Fruit fly (Drosophila melanogaster) whole organism, pupa: Measurements from ENCODE around the gene CG14440.

ENCODE experiments used
- CG10348 ChIP-seq: fragments of 200-800 bp; sonication (Bioruptor generic); IDR thresholded peaks from 2 replicates; pipeline ENCODE4 v1.3.6; 2022; ENCODE audit warnings: missing biosample characterization, missing genetic modification characterization
- CG12605 ChIP-seq: fragments of 200-800 bp; sonication (Bioruptor generic); IDR thresholded peaks from 2 replicates; pipeline ENCODE4 v1.3.6; 2022; ENCODE audit warnings: missing biosample characterization, missing genetic modification characterization
- CG13204 ChIP-seq: fragments of 200-800 bp; sonication (Bioruptor generic); optimal IDR thresholded peaks from 2 replicates; lab custom pipeline; 2018; ENCODE audit warnings: missing biosample characterization, mild to moderate bottlenecking, missing genetic modification characterization, moderate library complexity
- CG14655 ChIP-seq: fragments of 200-800 bp; sonication (Bioruptor generic); optimal IDR thresholded peaks from 3 replicates; lab custom pipeline; 2017; ENCODE audit warnings: mild to moderate bottlenecking, missing biosample characterization, missing genetic modification reagents, missing genetic modification characterization
- CG15710 ChIP-seq: fragments of 200-800 bp; sonication (Bioruptor generic); optimal IDR thresholded peaks from 2 replicates; lab custom pipeline; 2018; ENCODE audit warnings: missing biosample characterization, mild to moderate bottlenecking, missing genetic modification characterization, moderate library complexity
- CG17806 ChIP-seq: fragments of 200-800 bp; sonication (Bioruptor generic); optimal IDR thresholded peaks from 2 replicates; lab custom pipeline; 2018; ENCODE audit warnings: missing biosample characterization, mild to moderate bottlenecking, missing genetic modification characterization, moderate library complexity
- CG32121 ChIP-seq: fragments of 200-800 bp; sonication (Bioruptor generic); IDR thresholded peaks from 2 replicates; pipeline ENCODE4 v1.3.6; 2022; ENCODE audit warnings: missing biosample characterization, missing genetic modification characterization
- CG34367 ChIP-seq: fragments of 200-800 bp; sonication (Bioruptor generic); optimal IDR thresholded peaks from 2 replicates; lab custom pipeline; 2018; ENCODE audit warnings: missing biosample characterization, mild to moderate bottlenecking, missing genetic modification characterization
- CG4496 ChIP-seq: fragments of 200-800 bp; sonication (Bioruptor generic); IDR thresholded peaks from 3 replicates; pipeline ENCODE4 v1.3.6; 2022; ENCODE audit warnings: missing biosample characterization, missing genetic modification characterization
- CG8159 ChIP-seq: fragments of 200-800 bp; sonication (Bioruptor generic); optimal IDR thresholded peaks from 3 replicates; lab custom pipeline; 2018; ENCODE audit warnings: missing biosample characterization, mild to moderate bottlenecking, missing genetic modification characterization, moderate library complexity
- CG8301 ChIP-seq: fragments of 200-800 bp; sonication (Bioruptor generic); optimal IDR thresholded peaks from 2 replicates; lab custom pipeline; 2018; ENCODE audit warnings: missing biosample characterization, mild to moderate bottlenecking, missing genetic modification characterization
- CG9948 ChIP-seq: fragments of 200-800 bp; sonication (Bioruptor generic); optimal IDR thresholded peaks from 2 replicates; lab custom pipeline; 2018; ENCODE audit warnings: missing biosample characterization, mild to moderate bottlenecking, missing genetic modification characterization, moderate library complexity
- D1 ChIP-seq: fragments of 200-800 bp; sonication (Bioruptor generic); optimal IDR thresholded peaks from 2 replicates; lab custom pipeline; 2018; ENCODE audit warnings: missing biosample characterization, mild to moderate bottlenecking, missing genetic modification characterization, moderate library complexity
- EcR ChIP-seq: fragments of 200-800 bp; sonication (Bioruptor generic); optimal IDR thresholded peaks from 3 replicates; lab custom pipeline; 2019; ENCODE audit warnings: missing biosample characterization, missing genetic modification characterization, mild to moderate bottlenecking, moderate library complexity, missing genetic modification reagents
- Ets98B ChIP-seq: fragments of 200-800 bp; sonication (Bioruptor generic); IDR thresholded peaks from 2 replicates; pipeline ENCODE4 v1.3.6; 2022; ENCODE audit warnings: missing biosample characterization, missing genetic modification characterization
- Pif1A ChIP-seq: fragments of 200-800 bp; sonication (Bioruptor generic); optimal IDR thresholded peaks from 3 replicates; lab custom pipeline; 2016; ENCODE audit warnings: missing biosample characterization, missing genetic modification characterization
- Pif1B ChIP-seq: fragments of 200-800 bp; sonication (Bioruptor generic); optimal IDR thresholded peaks from 3 replicates; lab custom pipeline; 2016; ENCODE audit warnings: missing biosample characterization, missing genetic modification characterization
- Snoo ChIP-seq: fragments of 200-800 bp; sonication (Bioruptor generic); optimal IDR thresholded peaks from 3 replicates; lab custom pipeline; 2017; ENCODE audit warnings: missing biosample characterization, mild to moderate bottlenecking, missing genetic modification characterization, inconsistent platforms
- fd96Ca ChIP-seq: fragments of 200-800 bp; sonication (Bioruptor generic); IDR thresholded peaks from 3 replicates; pipeline ENCODE4 v1.3.6; 2022; ENCODE audit warnings: missing biosample characterization, missing genetic modification characterization
- gl ChIP-seq: fragments of 200-800 bp; sonication (Bioruptor generic); optimal IDR thresholded peaks from 2 replicates; lab custom pipeline; 2018; ENCODE audit warnings: missing biosample characterization, mild to moderate bottlenecking, missing genetic modification characterization
- rn ChIP-seq: fragments of 200-800 bp; sonication (Bioruptor generic); IDR thresholded peaks from 2 replicates; pipeline ENCODE4 v1.3.6; 2022; ENCODE audit warnings: missing biosample characterization, missing genetic modification characterization

The CG14440 gene

dm6 chrX:6703237-6703636 lies 4.9 kb upstream of the CG14440 start:
- no peak for TF ChIP-seq Snoo (tag; lab: Kevin White, UChicago)
- no peak for TF ChIP-seq gl (tag; lab: Kevin White, UChicago)
- TF ChIP-seq fd96Ca = no peak
- no peak for TF ChIP-seq rn (GFP tag; lab: Robert Waterston, UW)
- TF ChIP-seq CG9948 (tag; lab: Kevin White, UChicago) = peak; percentile 22
- TF ChIP-seq Pif1A (GFP tag; lab: Kevin White, UChicago) = no peak
- TF ChIP-seq CG13204 (GFP tag; lab: Kevin White, UChicago) = no peak
- TF ChIP-seq CG14655 (GFP tag; lab: Kevin White, UChicago) = peak; percentile 64
- TF ChIP-seq CG8159 = peak; percentile 39
- peak; percentile 15 for TF ChIP-seq CG8301
- no peak for TF ChIP-seq Pif1B (GFP tag; lab: Kevin White, UChicago)
- peak; percentile 38; the same call in 1 of the 3 replicates for TF ChIP-seq CG4496 (GFP tag; lab: Robert Waterston, UW)
- TF ChIP-seq Ets98B (GFP tag; lab: Robert Waterston, UW) = no peak
- TF ChIP-seq CG32121 (GFP tag; lab: Robert Waterston, UW) = no peak
- TF ChIP-seq CG10348 (GFP tag; lab: Robert Waterston, UW) = no peak
- TF ChIP-seq CG34367 = peak; percentile 14
- TF ChIP-seq EcR (GFP tag; lab: Kevin White, UChicago) = no peak
- peak; percentile 6 for TF ChIP-seq CG17806 (tag; lab: Kevin White, UChicago)
- peak; percentile 6 for TF ChIP-seq CG15710 (tag; lab: Kevin White, UChicago)
- TF ChIP-seq D1 (tag; lab: Kevin White, UChicago) = no peak
- 0 out of 2 replicates have a peak, but pooled peaks have one; percentile 5 for TF ChIP-seq CG12605 (GFP tag; lab: Robert Waterston, UW)
- TF ChIP-seq, all 21 proteins: peak for 9

dm6 chrX:6702591-6702990 lies 4.2 kb upstream of the CG14440 start:
- no peak for TF ChIP-seq D1 (tag; lab: Kevin White, UChicago)
- TF ChIP-seq EcR (GFP tag; lab: Kevin White, UChicago) = no peak
- TF ChIP-seq Snoo (tag; lab: Kevin White, UChicago) = no peak
- TF ChIP-seq CG8301 = no peak
- TF ChIP-seq gl (tag; lab: Kevin White, UChicago) = no peak
- TF ChIP-seq CG10348 (GFP tag; lab: Robert Waterston, UW) = no peak
- no peak for TF ChIP-seq CG17806 (tag; lab: Kevin White, UChicago)
- peak; percentile 32; the same call in 1 of the 2 replicates for TF ChIP-seq CG12605 (GFP tag; lab: Robert Waterston, UW)
- TF ChIP-seq Ets98B (GFP tag; lab: Robert Waterston, UW) = no peak; the same call in 1 of the 2 replicates
- no peak for TF ChIP-seq CG8159
- TF ChIP-seq CG13204 (GFP tag; lab: Kevin White, UChicago) = no peak
- TF ChIP-seq CG34367 = no peak
- no peak for TF ChIP-seq CG9948 (tag; lab: Kevin White, UChicago)
- TF ChIP-seq CG4496 (GFP tag; lab: Robert Waterston, UW) = peak; percentile 67
- no peak for TF ChIP-seq CG14655 (GFP tag; lab: Kevin White, UChicago)
- peak; percentile 31; the same call in 1 of the 2 replicates for TF ChIP-seq CG32121 (GFP tag; lab: Robert Waterston, UW)
- no peak for TF ChIP-seq rn (GFP tag; lab: Robert Waterston, UW)
- TF ChIP-seq Pif1A (GFP tag; lab: Kevin White, UChicago) = no peak
- TF ChIP-seq fd96Ca = peak; percentile 31; the same call in 1 of the 3 replicates
- no peak for TF ChIP-seq CG15710 (tag; lab: Kevin White, UChicago)
- no peak for TF ChIP-seq Pif1B (GFP tag; lab: Kevin White, UChicago)

- peak; percentile 66; the same call in 2 of the 3 replicates for TF ChIP-seq fd96Ca
- TF ChIP-seq CG34367 = peak; percentile 74
- TF ChIP-seq Pif1B (GFP tag; lab: Kevin White, UChicago) = peak; percentile 67
- peak; percentile 74 for TF ChIP-seq CG9948 (tag; lab: Kevin White, UChicago)
- TF ChIP-seq Pif1A (GFP tag; lab: Kevin White, UChicago) = peak; percentile 74
- TF ChIP-seq gl (tag; lab: Kevin White, UChicago) = peak; percentile 33
- peak; percentile 83 for TF ChIP-seq CG32121 (GFP tag; lab: Robert Waterston, UW)
- TF ChIP-seq CG10348 (GFP tag; lab: Robert Waterston, UW) = 0 out of 2 replicates have a peak, but pooled peaks have one; percentile 45
- TF ChIP-seq CG8159 = peak; percentile 83
- TF ChIP-seq Snoo (tag; lab: Kevin White, UChicago) = peak; percentile 9
- TF ChIP-seq CG8301 = peak; percentile 80
- peak; percentile 74 for TF ChIP-seq CG17806 (tag; lab: Kevin White, UChicago)
- peak; percentile 78 for TF ChIP-seq Ets98B (GFP tag; lab: Robert Waterston, UW)
- peak; percentile 51 for TF ChIP-seq rn (GFP tag; lab: Robert Waterston, UW)
- TF ChIP-seq CG13204 (GFP tag; lab: Kevin White, UChicago) = peak; percentile 54
- TF ChIP-seq CG4496 (GFP tag; lab: Robert Waterston, UW) = peak; percentile 88
- peak; percentile 82 for TF ChIP-seq CG14655 (GFP tag; lab: Kevin White, UChicago)
- no peak for TF ChIP-seq EcR (GFP tag; lab: Kevin White, UChicago)
- TF ChIP-seq CG15710 (tag; lab: Kevin White, UChicago) = peak; percentile 78
- TF ChIP-seq D1 (tag; lab: Kevin White, UChicago) = peak; percentile 43
- TF ChIP-seq CG12605 (GFP tag; lab: Robert Waterston, UW) = peak; percentile 53; the same call in 1 of the 2 replicates
- TF ChIP-seq, all 21 proteins: peak for 20
These were observed 3.7 kb upstream of the CG14440 start for dm6 chrX:6702028-6702433.

dm6 chrX:6700990-6701530 lies 2.7 kb upstream of the CG14440 start:
- TF ChIP-seq gl (tag; lab: Kevin White, UChicago) (no peak), Pif1B (GFP tag; lab: Kevin White, UChicago) (no peak), CG12605 (GFP tag; lab: Robert Waterston, UW) (no peak), Ets98B (GFP tag; lab: Robert Waterston, UW) (no peak), rn (GFP tag; lab: Robert Waterston, UW) (no peak)
